Worm (Caenorhabditis elegans) whole organism, L3 larva: ENCODE measurements around the gene gex-2.

ENCODE experiments used
- R02D3.7 ChIP-seq: fragments of 150-350 bp; optimal IDR thresholded peaks from 2 replicates; lab custom pipeline; 2014; ENCODE audit warnings: missing biosample characterization, missing genetic modification characterization
- ama-1 ChIP-seq: fragments of 150-350 bp; optimal IDR thresholded peaks from 2 replicates; lab custom pipeline; 2018
- ceh-82 ChIP-seq: fragments of 150-350 bp; optimal IDR thresholded peaks from 2 replicates; lab custom pipeline; 2014; ENCODE audit warnings: missing biosample characterization, missing genetic modification characterization
- egl-27 ChIP-seq: sonication (generic microtip); optimal IDR thresholded peaks from 4 replicates; lab custom pipeline; 2017; ENCODE audit warnings: missing biosample characterization, missing genetic modification reagents, missing genetic modification characterization
- elt-1 ChIP-seq: fragments of 150-350 bp; optimal IDR thresholded peaks from 2 replicates; lab custom pipeline; 2014; ENCODE audit warnings: missing biosample characterization, missing genetic modification characterization
- elt-3 ChIP-seq, 3 experiments: fragments of 150-350 bp in 1 of 3; sonication (generic microtip) in 2 of 3; optimal IDR thresholded peaks; 2 replicates in 2 of 3; 4 replicates in 1 of 3; lab custom pipeline; 2014 to 2017; ENCODE audit warnings: missing biosample characterization in 3 of 3, missing genetic modification characterization in 3 of 3
- pha-4 ChIP-seq: fragments of 150-350 bp; optimal IDR thresholded peaks from 2 replicates; lab custom pipeline; 2014; ENCODE audit warnings: missing biosample characterization, missing genetic modification reagents, missing genetic modification characterization
- pqm-1 ChIP-seq: fragments of 150-350 bp; optimal IDR thresholded peaks from 2 replicates; lab custom pipeline; 2017; ENCODE audit warnings: missing biosample characterization, missing genetic modification characterization, inconsistent platforms
- ztf-11 ChIP-seq: fragments of 150-350 bp; optimal IDR thresholded peaks from 2 replicates; lab custom pipeline; 2014; ENCODE audit warnings: missing biosample characterization, missing genetic modification characterization
- ztf-4 ChIP-seq: fragments of 150-350 bp; optimal IDR thresholded peaks from 2 replicates; lab custom pipeline; 2014; ENCODE audit warnings: missing biosample characterization, missing genetic modification characterization

- TF ChIP-seq ztf-11 (tag; lab: Kevin White, UChicago) (no peak), egl-27 (tag; lab: Kevin White, UChicago) (no peak), ama-1 (lab: Kevin White, UChicago) (no peak), elt-1 (tag; lab: Kevin White, UChicago) (no peak), R02D3.7 (tag; lab: Kevin White, UChicago) (no peak), ceh-82 (no peak), elt-3 (tag; optimal IDR thresholded peaks at IDR 0.05; lab: Kevin White, UChicago) (no peak), ztf-4 (tag; lab: Kevin White, UChicago) (no peak), pqm-1 (tag; lab: Kevin White, UChicago) (no peak), pha-4 (no peak)
Observed at ce11 chrIV:615244-615643, 42.7 kb downstream of the gex-2 start, which contains the start of gene C18H7.1.
